Worm (Caenorhabditis elegans) whole organism, late embryonic: Measurements from ENCODE around the gene skr-12.

Experiments
- ahr-1 ChIP-seq: sonication (generic microtip); optimal IDR thresholded peaks from 2 replicates; lab custom pipeline; 2016; ENCODE audit warnings: missing genetic modification characterization, missing compliant biosample characterization
- nfya-1 ChIP-seq: sonication (generic microtip); optimal IDR thresholded peaks from 2 replicates; lab custom pipeline; 2017; ENCODE audit warnings: missing genetic modification characterization, mild to moderate bottlenecking, missing compliant biosample characterization, antibody characterized with exemption, moderate library complexity
- pat-9 ChIP-seq: fragments of 200-800 bp; sonication (Bioruptor generic); optimal IDR thresholded peaks from 2 replicates; lab custom pipeline; 2018; ENCODE audit warnings: mild to moderate bottlenecking, missing genetic modification characterization, moderate library complexity, missing compliant biosample characterization
- pqm-1 ChIP-seq: sonication (generic microtip); optimal IDR thresholded peaks from 2 replicates; lab custom pipeline; 2016; ENCODE audit warnings: missing genetic modification characterization, missing compliant biosample characterization
- unc-42 ChIP-seq: sonication (generic microtip); optimal IDR thresholded peaks from 2 replicates; lab custom pipeline; 2016; ENCODE audit warnings: missing genotype, missing genetic modification characterization, missing compliant biosample characterization

skr-12 gene

ce11 chrIV:17215070-17215469, 48.0 kb downstream of the skr-12 start:
- TF ChIP-seq pqm-1 (tag; lab: Kevin White, UChicago) (no peak), nfya-1 (tag; lab: Kevin White, UChicago) (peak; percentile 73)

- TF ChIP-seq unc-42 (tag; lab: Kevin White, UChicago): no peak
- no peak for TF ChIP-seq pat-9 (tag; lab: Kevin White, UChicago)
- no peak for TF ChIP-seq ahr-1 (tag; lab: Kevin White, UChicago)
These were observed 49.0 kb downstream of the skr-12 start, which contains the start of gene Y116A8B.1 for ce11 chrIV:17216048-17216447. Gene Y116A8B.1 (plus strand): TSS chrIV:17216348.
